Worm (Caenorhabditis elegans) whole organism, L3 larva: ENCODE data around the gene nas-17.

ENCODE experiments used
- R02D3.7 ChIP-seq: fragments of 150-350 bp; optimal IDR thresholded peaks from 2 replicates; lab custom pipeline; 2014; ENCODE audit warnings: missing biosample characterization, missing genetic modification characterization
- nhr-237 ChIP-seq: fragments of 150-350 bp; optimal IDR thresholded peaks from 2 replicates; lab custom pipeline; 2014; ENCODE audit warnings: missing biosample characterization, missing genetic modification characterization
- unc-39 ChIP-seq: sonication (generic microtip); optimal IDR thresholded peaks from 4 replicates; lab custom pipeline; 2017; ENCODE audit warnings: missing biosample characterization, missing genetic modification characterization

ce11 chrV:11424565-11424964, 25.8 kb downstream of the nas-17 start, which contains the start of gene T26H10.2:
- TF ChIP-seq nhr-237 (tag; lab: Kevin White, UChicago) (no peak), R02D3.7 (no peak), unc-39 (no peak)
